Fruit fly (Drosophila melanogaster) Kc167 (cell line): ENCODE measurements around the gene CG3505.

Experiments used
- Myc ChIP-seq: fragments of >200 bp; optimal IDR thresholded peaks from 2 replicates; lab custom pipeline; 2017; ENCODE audit warnings: missing external identifiers
- Sin3A ChIP-seq: fragments of >200 bp; optimal IDR thresholded peaks from 2 replicates; lab custom pipeline; 2018; ENCODE audit warnings: missing external identifiers
- insv ChIP-seq: fragments of >200 bp; optimal IDR thresholded peaks from 3 replicates; lab custom pipeline; 2018; ENCODE audit warnings: missing external identifiers
- psq ChIP-seq: fragments of >200 bp; optimal IDR thresholded peaks from 2 replicates; lab custom pipeline; 2017; ENCODE audit warnings: missing external identifiers
- ttk ChIP-seq: sonication (Bioruptor generic); optimal IDR thresholded peaks from 2 replicates; lab custom pipeline; 2017; ENCODE audit warnings: missing external identifiers

DNA sequence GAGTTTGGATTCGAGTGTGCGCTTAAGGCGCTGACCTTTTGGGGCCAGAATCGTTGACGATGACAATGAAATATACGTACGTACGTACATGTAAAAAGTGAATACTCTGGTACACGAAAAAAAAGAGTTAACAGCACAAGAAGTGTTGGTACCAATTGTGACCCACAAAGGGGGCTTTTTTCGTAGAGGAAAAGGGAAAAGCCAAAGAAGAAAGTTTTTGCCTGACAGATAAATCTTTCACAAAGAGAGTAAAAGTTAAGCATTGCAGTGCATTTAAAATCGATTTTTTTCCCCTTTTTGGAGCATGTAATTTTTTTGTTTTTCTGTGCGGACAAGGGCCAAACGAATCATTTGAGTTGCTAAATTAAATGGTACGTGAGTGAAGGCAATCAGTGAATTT is 37.3 kb downstream of the CG3505 start:
- TF ChIP-seq insv (lab: Kevin White, UChicago) (no peak), Sin3A (no peak), ttk (lab: Kevin White, UChicago) (no peak), psq (lab: Kevin White, UChicago) (no peak), Myc (lab: Kevin White, UChicago) (no peak)
